Fruit fly (Drosophila melanogaster): ENCODE measurements around the gene PNUTS.

The PNUTS gene

DNA sequence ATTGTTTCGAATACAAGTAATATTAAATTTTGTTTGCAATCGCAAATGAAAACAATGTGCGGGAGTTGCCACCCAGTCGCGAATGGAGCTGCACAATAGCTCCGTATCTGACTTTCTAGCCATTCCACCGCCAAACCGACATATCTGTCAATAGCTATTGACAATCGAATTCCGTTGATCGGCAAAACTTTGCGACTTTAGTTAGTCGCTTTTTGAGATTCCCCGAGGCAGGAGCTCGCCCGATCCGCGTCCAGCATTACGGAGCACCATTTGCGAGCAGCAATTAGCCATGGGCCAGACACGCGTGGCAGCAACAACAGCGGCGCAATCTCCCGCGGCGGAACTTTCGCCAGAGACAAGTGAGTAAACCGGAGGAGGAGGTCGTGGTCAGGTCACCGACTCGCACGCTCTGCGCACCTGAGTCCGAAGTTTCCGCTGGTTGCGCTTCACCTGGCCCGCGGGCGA is 17.6 kb upstream of the PNUTS start, which contains the start of the genes CG4291 and kraken (continued):
- TF ChIP-seq tgo (GFP tag; IDR thresholded peaks at IDR 0.05) (peak; percentile 16; the same call in 1 of the 3 replicates), CG11723 (GFP tag; optimal IDR thresholded peaks at IDR 0.05) (peak; percentile 30), CG1602 (GFP tag; optimal IDR thresholded peaks at IDR 0.05) (peak; percentile 29), mirr (GFP tag; optimal IDR thresholded peaks at IDR 0.05) (peak; percentile 72), CG10274 (GFP tag; optimal IDR thresholded peaks at IDR 0.05) (no peak), Fer3 (tag; optimal IDR thresholded peaks at IDR 0.05) (peak; percentile 43), inv (GFP tag; IDR thresholded peaks at IDR 0.05; ENCODE audit: partially characterized antibody) (no peak), CoRest (tag; optimal IDR thresholded peaks at IDR 0.05) (peak; percentile 23), Meics (GFP tag; optimal IDR thresholded peaks at IDR 0.05) (peak; percentile 63), CG17802 (tag; optimal IDR thresholded peaks at IDR 0.05) (no peak), PHDP (tag; optimal IDR thresholded peaks at IDR 0.05) (peak; percentile 48), Hmr (GFP tag; optimal IDR thresholded peaks at IDR 0.05) (peak; percentile 72), Ssrp (tag; optimal IDR thresholded peaks at IDR 0.05) (peak; percentile 2), esg (GFP tag; conservative IDR thresholded peaks at IDR 0.05) (no peak), Max (GFP tag; optimal IDR thresholded peaks at IDR 0.05) (peak; percentile 21), lilli (GFP tag; optimal IDR thresholded peaks at IDR 0.05) (peak; percentile 78), pho (GFP tag; optimal IDR thresholded peaks at IDR 0.05) (peak; percentile 59), dan (GFP tag; IDR thresholded peaks at IDR 0.05) (no peak), hkb (optimal IDR thresholded peaks at IDR 0.05) (no peak), hkb (GFP tag; IDR thresholded peaks at IDR 0.05) (no peak; the same call in 1 of the 2 replicates), CG11093 (GFP tag; IDR thresholded peaks at IDR 0.05) (0 out of 3 replicates have a peak, but pooled peaks have one; percentile 19), Bgb (GFP tag; IDR thresholded peaks at IDR 0.05; ENCODE audit: partially characterized antibody) (peak; percentile 68), CG3407 (GFP tag; optimal IDR thresholded peaks at IDR 0.05) (no peak), exex (tag; optimal IDR thresholded peaks at IDR 0.05) (peak; percentile 70), CG7745 (tag; optimal IDR thresholded peaks at IDR 0.05) (no peak), chinmo (GFP tag; IDR thresholded peaks at IDR 0.05; ENCODE audit: partially characterized antibody) (no peak), az2 (GFP tag; optimal IDR thresholded peaks at IDR 0.05) (peak; percentile 48), unpg (GFP tag; optimal IDR thresholded peaks at IDR 0.05) (peak; percentile 44), salm (tag; optimal IDR thresholded peaks at IDR 0.05) (peak; percentile 22), CG32767 (GFP tag; IDR thresholded peaks at IDR 0.05) (no peak), CG13894 (tag; optimal IDR thresholded peaks at IDR 0.05) (peak; percentile 77), CG15601 (tag; optimal IDR thresholded peaks at IDR 0.05) (peak; percentile 93), sens-2 (GFP tag; IDR thresholded peaks at IDR 0.05) (no peak), CG10431 (GFP tag; optimal IDR thresholded peaks at IDR 0.05) (no peak), CG3281 (GFP tag; optimal IDR thresholded peaks at IDR 0.05) (peak; percentile 37), slou (GFP tag; optimal IDR thresholded peaks at IDR 0.05) (no peak), repo (GFP tag; optimal IDR thresholded peaks at IDR 0.05) (no peak), CG34376 (GFP tag; optimal IDR thresholded peaks at IDR 0.05) (peak; percentile 58), unc-4 (GFP tag; IDR thresholded peaks at IDR 0.05; ENCODE audit: partially characterized antibody) (peak; percentile 22; the same call in 1 of the 2 replicates), CG14441 (GFP tag; IDR thresholded peaks at IDR 0.05) (peak; percentile 57), CG17912 (GFP tag; optimal IDR thresholded peaks at IDR 0.05) (peak; percentile 58), sisA (GFP tag; IDR thresholded peaks at IDR 0.05) (no peak), lola (GFP tag; optimal IDR thresholded peaks at IDR 0.05) (peak in 1 of 3 experiments; percentile 4), CG6813 (GFP tag; optimal IDR thresholded peaks at IDR 0.05) (no peak), CG6791 (GFP tag; IDR thresholded peaks at IDR 0.05; ENCODE audit: partially characterized antibody) (peak; percentile 56; the same call in 1 of the 3 replicates), trem (tag; optimal IDR thresholded peaks at IDR 0.05) (peak; percentile 64), CG9609 (GFP tag; optimal IDR thresholded peaks at IDR 0.05) (peak; percentile 56), jumu (GFP tag; optimal IDR thresholded peaks at IDR 0.05) (no peak), nerfin-2 (GFP tag; IDR thresholded peaks at IDR 0.05; ENCODE audit: partially characterized antibody) (0 out of 2 replicates have a peak, but pooled peaks have one; percentile 31)

All from whole organism, embryonic.